Fruit fly (Drosophila melanogaster): Measurements from ENCODE around the gene CG18417.

The CG18417 gene

DNA sequence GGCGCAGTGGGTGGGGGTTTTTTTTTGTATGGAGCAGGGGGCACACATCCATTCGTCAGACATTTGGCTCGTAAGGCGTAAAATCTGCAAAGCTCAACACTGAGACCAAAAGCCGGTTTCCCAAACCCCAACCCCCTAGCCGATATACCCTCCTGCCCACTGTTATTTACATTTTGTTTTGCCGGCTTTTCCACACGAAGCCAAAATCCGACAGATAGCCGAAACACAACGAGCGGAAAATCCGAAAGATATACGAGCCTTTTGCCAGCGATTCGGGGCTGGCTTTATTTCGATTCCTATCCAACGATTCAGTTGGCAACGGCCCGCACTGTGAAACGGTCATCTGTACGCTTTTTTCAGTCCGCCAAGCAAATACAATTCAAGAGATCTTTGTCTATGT, 23.6 kb downstream of the CG18417 start, which contains the start of gene CG42458 (continued):
- no peak for TF ChIP-seq ind (GFP tag; optimal IDR thresholded peaks at IDR 0.05)
- TF ChIP-seq Scr (GFP tag; IDR thresholded peaks at IDR 0.05; ENCODE audit: partially characterized antibody): no peak
- TF ChIP-seq CG7556 (GFP tag; optimal IDR thresholded peaks at IDR 0.05): no peak
- no peak for TF ChIP-seq slbo (GFP tag; IDR thresholded peaks at IDR 0.05)
- TF ChIP-seq CG31224 (GFP tag; IDR thresholded peaks at IDR 0.05): no peak
- peak; percentile 39 for TF ChIP-seq B-H2 (GFP tag; optimal IDR thresholded peaks at IDR 0.05)
- TF ChIP-seq crol (GFP tag; IDR thresholded peaks at IDR 0.05): peak; percentile 77
- no peak for TF ChIP-seq CG3281 (GFP tag; optimal IDR thresholded peaks at IDR 0.05)
- TF ChIP-seq BEAF-32 (GFP tag; optimal IDR thresholded peaks at IDR 0.05): no peak
- TF ChIP-seq Opbp (GFP tag; IDR thresholded peaks at IDR 0.05; ENCODE audit: partially characterized antibody): no peak
- no peak for TF ChIP-seq CG10462 (GFP tag; optimal IDR thresholded peaks at IDR 0.05)
- TF ChIP-seq CG2199 (GFP tag; IDR thresholded peaks at IDR 0.05): no peak
- TF ChIP-seq lola (GFP tag; optimal IDR thresholded peaks at IDR 0.05): no peak
- no peak for TF ChIP-seq D (optimal IDR thresholded peaks at IDR 0.05)
- no peak for TF ChIP-seq D (GFP tag; optimal IDR thresholded peaks at IDR 0.05)
- TF ChIP-seq CG33557 (GFP tag; optimal IDR thresholded peaks at IDR 0.05): no peak
- TF ChIP-seq CG10147 (GFP tag; optimal IDR thresholded peaks at IDR 0.05): no peak
- TF ChIP-seq CG3995 (GFP tag; optimal IDR thresholded peaks at IDR 0.05): no peak
- no peak for TF ChIP-seq Sin3A (optimal IDR thresholded peaks at IDR 0.05)
- no peak for TF ChIP-seq prd (optimal IDR thresholded peaks at IDR 0.05)
- TF ChIP-seq prd (GFP tag; IDR thresholded peaks at IDR 0.05): 0 out of 3 replicates have a peak, but pooled peaks have one; percentile 20
- peak; percentile 23 for TF ChIP-seq caup (GFP tag; optimal IDR thresholded peaks at IDR 0.05; ENCODE audit: severe bottlenecking)
- no peak for TF ChIP-seq CG10274 (GFP tag; optimal IDR thresholded peaks at IDR 0.05)
- no peak for TF ChIP-seq fd102C (GFP tag; optimal IDR thresholded peaks at IDR 0.05)
- TF ChIP-seq CG14965 (GFP tag; optimal IDR thresholded peaks at IDR 0.05; ENCODE audit: borderline replicate concordance): no peak
- peak; percentile 13 for TF ChIP-seq lab (GFP tag; optimal IDR thresholded peaks at IDR 0.05)
- no peak for TF ChIP-seq CoRest (tag; optimal IDR thresholded peaks at IDR 0.05)
- TF ChIP-seq CG9727 (GFP tag; optimal IDR thresholded peaks at IDR 0.05): no peak
- no peak for TF ChIP-seq dpn (GFP tag; optimal IDR thresholded peaks at IDR 0.05)
- no peak for TF ChIP-seq Eip74EF (GFP tag; optimal IDR thresholded peaks at IDR 0.05)
- no peak for TF ChIP-seq gt (GFP tag; IDR thresholded peaks at IDR 0.05)
- TF ChIP-seq Dp (GFP tag; optimal IDR thresholded peaks at IDR 0.05): no peak
- no peak for TF ChIP-seq CG8359 (GFP tag; optimal IDR thresholded peaks at IDR 0.05; ENCODE audit: borderline replicate concordance)
- no peak for TF ChIP-seq Doc3 (GFP tag; IDR thresholded peaks at IDR 0.05; ENCODE audit: partially characterized antibody)
- no peak for TF ChIP-seq CG13775 (GFP tag; optimal IDR thresholded peaks at IDR 0.05)
- TF ChIP-seq CG1603 (tag; optimal IDR thresholded peaks at IDR 0.05): no peak
- TF ChIP-seq D19A (tag; optimal IDR thresholded peaks at IDR 0.05): no peak
- TF ChIP-seq CG4404 (GFP tag; IDR thresholded peaks at IDR 0.05): no peak
- TF ChIP-seq cas (GFP tag; IDR thresholded peaks at IDR 0.05): no peak
- TF ChIP-seq CG30020 (tag; optimal IDR thresholded peaks at IDR 0.05): no peak
- no peak for TF ChIP-seq CG17568 (GFP tag; optimal IDR thresholded peaks at IDR 0.05)
- TF ChIP-seq chinmo (GFP tag; IDR thresholded peaks at IDR 0.05; ENCODE audit: partially characterized antibody): 0 out of 4 replicates have a peak, but pooled peaks have one; percentile 33
- no peak for TF ChIP-seq Tbp (GFP tag; optimal IDR thresholded peaks at IDR 0.05)
- TF ChIP-seq CG31441 (GFP tag; IDR thresholded peaks at IDR 0.05): no peak
- TF ChIP-seq Xbp1 (GFP tag; optimal IDR thresholded peaks at IDR 0.05): no peak
- TF ChIP-seq Trl (optimal IDR thresholded peaks at IDR 0.05): no peak
- no peak for TF ChIP-seq Trl (GFP tag; optimal IDR thresholded peaks at IDR 0.05)
- TF ChIP-seq slou (GFP tag; optimal IDR thresholded peaks at IDR 0.05): no peak
- TF ChIP-seq pita (GFP tag; optimal IDR thresholded peaks at IDR 0.05): no peak
- TF ChIP-seq mirr (GFP tag; optimal IDR thresholded peaks at IDR 0.05): no peak
- TF ChIP-seq salm (tag; optimal IDR thresholded peaks at IDR 0.05): no peak

All from whole organism, embryonic.